Fruit fly (Drosophila melanogaster) whole organism, embryonic: ENCODE data around the gene Aatf.

ENCODE experiments used
- Atf-2 ChIP-seq: fragments of 200-800 bp; sonication (Bioruptor generic); optimal IDR thresholded peaks from 2 replicates; lab custom pipeline; 2016; ENCODE audit warnings: missing biosample characterization, missing genetic modification characterization
- CG10267 ChIP-seq: fragments of 200-800 bp; sonication (Bioruptor generic); optimal IDR thresholded peaks from 2 replicates; lab custom pipeline; 2018; ENCODE audit warnings: missing biosample characterization, mild to moderate bottlenecking, missing genetic modification characterization, moderate library complexity
- CG10431 ChIP-seq: fragments of 200-800 bp; sonication (Bioruptor generic); optimal IDR thresholded peaks from 3 replicates; lab custom pipeline; 2018; ENCODE audit warnings: missing biosample characterization, mild to moderate bottlenecking, missing genetic modification characterization
- CG11695 ChIP-seq: fragments of 200-800 bp; sonication (Bioruptor generic); IDR thresholded peaks from 3 replicates; pipeline ENCODE4 v1.3.6; 2022; ENCODE audit warnings: missing biosample characterization, missing genetic modification characterization
- CG12236 ChIP-seq: fragments of 200-800 bp; sonication (Bioruptor generic); optimal IDR thresholded peaks from 2 replicates; lab custom pipeline; 2016; ENCODE audit warnings: missing biosample characterization, missing genetic modification characterization
- CG12942 ChIP-seq: fragments of 200-800 bp; sonication (Bioruptor generic); optimal IDR thresholded peaks from 3 replicates; lab custom pipeline; 2016; ENCODE audit warnings: missing biosample characterization, missing genetic modification characterization
- CG15601 ChIP-seq: fragments of 200-800 bp; sonication (Bioruptor generic); optimal IDR thresholded peaks from 3 replicates; lab custom pipeline; 2019; ENCODE audit warnings: missing biosample characterization, mild to moderate bottlenecking, missing genetic modification characterization, moderate library complexity
- CG17186 ChIP-seq: fragments of 200-800 bp; sonication (Bioruptor generic); optimal IDR thresholded peaks from 3 replicates; lab custom pipeline; 2017; ENCODE audit warnings: missing biosample characterization, missing genetic modification reagents, missing genetic modification characterization
- CG2712 ChIP-seq: fragments of 200-800 bp; optimal IDR thresholded peaks from 3 replicates; lab custom pipeline; 2019; ENCODE audit warnings: missing biosample characterization, mild to moderate bottlenecking, missing genetic modification characterization, moderate library complexity
- CG31441 ChIP-seq: fragments of 200-800 bp; sonication (Bioruptor generic); IDR thresholded peaks from 2 replicates; pipeline ENCODE4 v1.3.6; 2022; ENCODE audit warnings: missing biosample characterization, missing genetic modification characterization
- CG34224 ChIP-seq: fragments of 200-800 bp; sonication (Bioruptor generic); IDR thresholded peaks from 3 replicates; pipeline ENCODE4 v1.3.6; 2022; ENCODE audit warnings: missing biosample characterization, missing genetic modification characterization; ENCODE audit not compliant: partially characterized antibody
- CG6272 ChIP-seq: fragments of 200-800 bp; sonication (Bioruptor generic); IDR thresholded peaks from 2 replicates; pipeline ENCODE4 v1.3.6; 2022; ENCODE audit warnings: missing biosample characterization, missing genetic modification characterization
- CG7556 ChIP-seq: fragments of 200-800 bp; sonication (Bioruptor generic); optimal IDR thresholded peaks from 2 replicates; lab custom pipeline; 2017; ENCODE audit warnings: missing biosample characterization, mild to moderate bottlenecking, missing genetic modification characterization
- CG8388 ChIP-seq: fragments of 200-800 bp; sonication (Bioruptor generic); optimal IDR thresholded peaks from 2 replicates; lab custom pipeline; 2019; ENCODE audit warnings: missing biosample characterization, mild to moderate bottlenecking, missing genetic modification characterization, moderate library complexity
- CG8765 ChIP-seq: fragments of 200-800 bp; sonication (Bioruptor generic); IDR thresholded peaks from 2 replicates; pipeline ENCODE4 v1.3.6; 2022; ENCODE audit warnings: missing biosample characterization, missing genetic modification characterization
- CG9817 ChIP-seq: fragments of 200-800 bp; sonication (Bioruptor generic); optimal IDR thresholded peaks from 2 replicates; lab custom pipeline; 2018; ENCODE audit warnings: missing biosample characterization, mild to moderate bottlenecking, missing genetic modification characterization, moderate library complexity
- Chrac-16 ChIP-seq: fragments of 200-800 bp; sonication (Bioruptor generic); optimal IDR thresholded peaks from 3 replicates; lab custom pipeline; 2016; ENCODE audit warnings: missing biosample characterization, missing genetic modification characterization
- CoRest ChIP-seq: fragments of 200-800 bp; sonication (Bioruptor generic); optimal IDR thresholded peaks from 3 replicates; lab custom pipeline; 2018; ENCODE audit warnings: missing biosample characterization, mild to moderate bottlenecking, missing genetic modification characterization, moderate library complexity
- Dbx ChIP-seq: fragments of 200-800 bp; sonication (Bioruptor generic); IDR thresholded peaks from 3 replicates; pipeline ENCODE4 v1.3.6; 2022; ENCODE audit warnings: missing biosample characterization, missing genetic modification characterization
- Dek ChIP-seq: fragments of 200-800 bp; sonication (Bioruptor generic); optimal IDR thresholded peaks from 3 replicates; lab custom pipeline; 2019; ENCODE audit warnings: missing biosample characterization, mild to moderate bottlenecking, missing genetic modification characterization, moderate library complexity
- Hand ChIP-seq: fragments of 200-800 bp; sonication (Bioruptor generic); optimal IDR thresholded peaks from 2 replicates; lab custom pipeline; 2017; ENCODE audit warnings: mild to moderate bottlenecking, missing biosample characterization, missing genetic modification reagents, missing genetic modification characterization
- Hr3 ChIP-seq: fragments of 200-800 bp; sonication (Bioruptor generic); optimal IDR thresholded peaks from 3 replicates; lab custom pipeline; 2016; ENCODE audit warnings: missing biosample characterization, missing genetic modification characterization
- Lim3 ChIP-seq: fragments of 200-800 bp; sonication (Bioruptor generic); IDR thresholded peaks from 2 replicates; pipeline ENCODE4 v1.3.6; 2022; ENCODE audit warnings: missing biosample characterization, missing genetic modification characterization
- MBD-R2 ChIP-seq: fragments of 200-800 bp; sonication (Bioruptor generic); IDR thresholded peaks from 2 replicates; pipeline ENCODE4 v1.3.6; 2022; ENCODE audit warnings: missing biosample characterization, missing genetic modification characterization
- Max ChIP-seq: fragments of 200-800 bp; sonication (Bioruptor generic); optimal IDR thresholded peaks from 2 replicates; lab custom pipeline; 2016; ENCODE audit warnings: missing biosample characterization, mild to moderate bottlenecking, missing genetic modification characterization
- Med ChIP-seq: fragments of 200-800 bp; sonication (Bioruptor generic); peaks from one replicate; lab custom pipeline; 2016; ENCODE audit warnings: missing biosample characterization, missing genetic modification characterization, mild to moderate bottlenecking, inconsistent platforms, moderate library complexity
- Opbp ChIP-seq: fragments of 200-800 bp; sonication (Bioruptor generic); IDR thresholded peaks from 3 replicates; pipeline ENCODE4 v1.3.6; 2022; ENCODE audit warnings: missing biosample characterization, missing genetic modification characterization; ENCODE audit not compliant: partially characterized antibody
- Optix ChIP-seq: fragments of 200-800 bp; sonication (Bioruptor generic); IDR thresholded peaks from 3 replicates; pipeline ENCODE4 v1.3.6; 2022; ENCODE audit warnings: missing biosample characterization, missing genetic modification characterization
- Xbp1 ChIP-seq: fragments of 200-800 bp; sonication (Bioruptor generic); optimal IDR thresholded peaks from 3 replicates; lab custom pipeline; 2016; ENCODE audit warnings: missing biosample characterization, mild to moderate bottlenecking, missing genetic modification characterization
- ash1 ChIP-seq: fragments of 200-800 bp; sonication (Bioruptor generic); optimal IDR thresholded peaks from 2 replicates; lab custom pipeline; 2018; ENCODE audit warnings: missing biosample characterization, mild to moderate bottlenecking, missing genetic modification characterization
- chm ChIP-seq: fragments of 200-800 bp; sonication (Bioruptor generic); IDR thresholded peaks from 2 replicates; pipeline ENCODE4 v1.3.6; 2022; ENCODE audit warnings: missing biosample characterization, missing genetic modification characterization
- chn ChIP-seq: fragments of 200-800 bp; sonication (Bioruptor generic); optimal IDR thresholded peaks from 2 replicates; lab custom pipeline; 2016; ENCODE audit warnings: missing biosample characterization, missing genetic modification characterization
- crc ChIP-seq: fragments of 200-800 bp; sonication (Bioruptor generic); optimal IDR thresholded peaks from 2 replicates; lab custom pipeline; 2016; ENCODE audit warnings: missing biosample characterization, missing genetic modification characterization
- danr ChIP-seq: fragments of 200-800 bp; sonication (Bioruptor generic); IDR thresholded peaks from 2 replicates; pipeline ENCODE4 v1.3.6; 2022; ENCODE audit warnings: missing biosample characterization, missing genetic modification characterization
- dysf ChIP-seq: fragments of 200-800 bp; sonication (Bioruptor generic); IDR thresholded peaks from 3 replicates; pipeline ENCODE4 v1.3.6; 2022; ENCODE audit warnings: missing biosample characterization, missing genetic modification characterization
- exex ChIP-seq: fragments of 200-800 bp; sonication (Bioruptor generic); optimal IDR thresholded peaks from 4 replicates; lab custom pipeline; 2018; ENCODE audit warnings: missing biosample characterization, mild to moderate bottlenecking, missing genetic modification characterization, moderate library complexity
- eyg ChIP-seq: fragments of 200-800 bp; sonication (Bioruptor generic); optimal IDR thresholded peaks from 3 replicates; lab custom pipeline; 2016; ENCODE audit warnings: missing biosample characterization, missing genetic modification characterization
- jigr1 ChIP-seq: fragments of 200-800 bp; sonication (Bioruptor generic); IDR thresholded peaks from 3 replicates; pipeline ENCODE4 v1.3.6; 2022; ENCODE audit warnings: missing biosample characterization, missing genetic modification characterization
- mam ChIP-seq: fragments of 200-800 bp; sonication (Bioruptor generic); optimal IDR thresholded peaks from 3 replicates; lab custom pipeline; 2016; ENCODE audit warnings: missing biosample characterization, missing genetic modification characterization
- pum ChIP-seq: fragments of 200-800 bp; sonication (Bioruptor generic); optimal IDR thresholded peaks from 2 replicates; lab custom pipeline; 2016; ENCODE audit warnings: missing biosample characterization, missing genetic modification characterization
- row ChIP-seq: fragments of 200-800 bp; sonication (Bioruptor generic); IDR thresholded peaks from 3 replicates; pipeline ENCODE4 v1.3.6; 2022; ENCODE audit warnings: missing biosample characterization, missing genetic modification characterization
- sd ChIP-seq: fragments of 200-800 bp; sonication (Bioruptor generic); optimal IDR thresholded peaks from 3 replicates; lab custom pipeline; 2018; ENCODE audit warnings: missing biosample characterization, mild to moderate bottlenecking, missing genetic modification characterization, moderate library complexity
- seq ChIP-seq: fragments of 200-800 bp; sonication (Bioruptor generic); IDR thresholded peaks from 2 replicates; pipeline ENCODE4 v1.3.6; 2022; ENCODE audit warnings: missing biosample characterization, missing genetic modification characterization
- sisA ChIP-seq: fragments of 200-800 bp; sonication (Bioruptor generic); IDR thresholded peaks from 2 replicates; pipeline ENCODE4 v1.3.6; 2022; ENCODE audit warnings: missing biosample characterization, missing genetic modification characterization
- slbo ChIP-seq: fragments of 200-800 bp; sonication (Bioruptor generic); IDR thresholded peaks from 2 replicates; pipeline ENCODE4 v1.3.6; 2022; ENCODE audit warnings: missing biosample characterization, missing genetic modification characterization
- sob ChIP-seq: fragments of 200-800 bp; sonication (Bioruptor generic); IDR thresholded peaks from 2 replicates; pipeline ENCODE4 v1.3.6; 2022; ENCODE audit warnings: missing biosample characterization, missing genetic modification characterization
- sug ChIP-seq: fragments of 200-800 bp; optimal IDR thresholded peaks from 2 replicates; lab custom pipeline; 2019; ENCODE audit warnings: missing biosample characterization, mild to moderate bottlenecking, missing genetic modification characterization, moderate library complexity
- tgo ChIP-seq: fragments of 200-800 bp; sonication (Bioruptor generic); IDR thresholded peaks from 3 replicates; pipeline ENCODE4 v1.3.6; 2022; ENCODE audit warnings: missing biosample characterization, missing genetic modification characterization
- tll ChIP-seq, 2 experiments: fragments of 200-800 bp in 1 of 2; fragments of >200 bp in 1 of 2; sonication (Bioruptor generic) in 1 of 2; optimal IDR thresholded peaks; 2 replicates each; lab custom pipeline; 2017 to 2019; ENCODE audit warnings: missing biosample characterization in 2 of 2, missing genetic modification characterization in 2 of 2, mild to moderate bottlenecking in 1 of 2, moderate library complexity in 1 of 2
- z ChIP-seq: fragments of 200-800 bp; sonication (Bioruptor generic); IDR thresholded peaks from 3 replicates; pipeline ENCODE4 v1.3.6; 2022; ENCODE audit warnings: missing biosample characterization, missing genetic modification characterization

Gene Aatf

DNA sequence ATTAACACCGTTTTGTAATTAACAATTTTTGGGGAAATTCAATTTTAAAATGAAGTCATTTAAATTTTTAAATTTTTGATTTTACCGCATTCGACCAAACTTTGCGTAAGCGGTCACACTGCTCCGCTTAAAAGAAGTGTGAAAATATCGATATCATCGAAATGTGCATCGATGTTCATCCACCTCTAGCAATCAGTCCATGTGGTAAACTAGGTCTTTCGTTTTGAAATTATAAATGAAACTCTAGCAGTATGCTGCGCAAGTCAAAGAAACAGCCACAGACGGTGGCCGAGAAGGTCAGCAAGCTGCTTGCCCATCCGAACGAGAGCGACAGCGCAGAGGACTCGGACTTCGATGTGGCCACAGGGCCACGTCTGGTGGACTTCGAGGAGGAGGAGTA is at the start of gene Aatf (continued):
- TF ChIP-seq crc (GFP tag; lab: Kevin White, UChicago) (no peak), Chrac-16 (no peak), Hand (no peak), CG12942 (no peak), sd (tag; lab: Kevin White, UChicago) (peak; percentile 55), chm (GFP tag; lab: Robert Waterston, UW) (no peak), CG8765 (GFP tag; lab: Robert Waterston, UW) (no peak), seq (GFP tag; lab: Robert Waterston, UW) (no peak), Optix (GFP tag; lab: Robert Waterston, UW) (no peak), CG7556 (GFP tag; lab: Kevin White, UChicago) (no peak)

DNA sequence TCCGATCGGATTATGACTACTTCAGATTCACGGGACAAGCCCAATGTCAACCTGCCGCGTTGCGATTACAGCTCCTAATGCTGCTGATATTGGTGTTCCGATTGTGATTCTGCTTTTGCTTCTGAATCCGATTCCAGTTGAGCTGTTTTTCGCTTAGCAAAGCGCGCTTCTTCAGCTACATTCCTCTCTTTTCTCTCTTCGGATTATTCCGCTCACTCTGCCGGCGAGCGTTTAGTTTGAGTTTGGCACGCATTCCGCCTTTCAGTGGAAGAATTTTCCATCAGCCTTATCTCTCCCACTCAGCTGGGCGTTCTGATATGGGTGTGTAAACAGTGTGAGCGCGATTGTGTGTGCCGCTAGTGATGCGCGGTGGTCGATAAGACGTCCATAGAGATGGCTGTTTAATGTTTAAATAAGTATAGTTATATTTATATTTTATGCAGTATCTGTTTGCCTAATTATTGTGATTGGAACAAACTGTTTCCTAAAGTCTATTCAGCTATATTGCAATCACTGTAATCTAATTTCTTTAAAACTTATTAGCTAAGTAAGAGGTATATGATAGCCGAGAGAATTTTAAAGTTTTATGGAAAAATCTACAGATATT is 49.6 kb upstream of the Aatf start, which contains the start of gene Galt:
Gene Galt, minus strand, starts transcription at position 315 of the 607 bp plus-strand sequence.
- TF ChIP-seq Xbp1 (GFP tag; lab: Kevin White, UChicago) (peak; percentile 28), CG10267 (peak; percentile 66), CG31441 (no peak; the same call in none of the 2 replicates), sisA (no peak), CoRest (tag; lab: Kevin White, UChicago) (peak; percentile 48), CG2712 (tag; lab: Kevin White, UChicago) (peak; percentile 69), tll (GFP tag; optimal IDR thresholded peaks at IDR 0.05; lab: Kevin White, UChicago) (no peak), CG12236 (no peak), z (GFP tag; lab: Robert Waterston, UW) (peak; percentile 95), exex (peak; percentile 66), CG15601 (tag; lab: Kevin White, UChicago) (peak; percentile 32), CG6272 (GFP tag; lab: Robert Waterston, UW) (peak; percentile 21; the same call in 1 of the 2 replicates), Lim3 (GFP tag; lab: Robert Waterston, UW) (no peak), Hr3 (GFP tag; lab: Kevin White, UChicago) (peak; percentile 5), pum (GFP tag; lab: Kevin White, UChicago) (no peak), sug (tag; lab: Kevin White, UChicago) (peak; percentile 79), dysf (GFP tag; lab: Robert Waterston, UW) (peak; percentile 24; the same call in 1 of the 3 replicates), danr (GFP tag; lab: Robert Waterston, UW) (no peak), CG11695 (GFP tag; lab: Robert Waterston, UW) (0 out of 3 replicates have a peak, but pooled peaks have one; percentile 31), Med (GFP tag; lab: Kevin White, UChicago) (peak; percentile 78), Max (GFP tag; lab: Kevin White, UChicago) (peak; percentile 30), Dbx (GFP tag; lab: Robert Waterston, UW) (no peak; the same call in 2 of the 3 replicates), CG9817 (tag; lab: Kevin White, UChicago) (peak; percentile 31), MBD-R2 (GFP tag; lab: Robert Waterston, UW) (peak; percentile 74), eyg (GFP tag; lab: Kevin White, UChicago) (no peak), slbo (GFP tag; lab: Robert Waterston, UW) (peak; percentile 52; the same call in 1 of the 2 replicates), chn (GFP tag; lab: Kevin White, UChicago) (no peak), sob (GFP tag; lab: Robert Waterston, UW) (peak; percentile 59; the same call in 1 of the 2 replicates), Atf-2 (GFP tag; lab: Kevin White, UChicago) (no peak), CG34224 (peak; percentile 84), Opbp (GFP tag; lab: Robert Waterston, UW) (peak; percentile 62; the same call in 2 of the 3 replicates), CG10431 (GFP tag; lab: Kevin White, UChicago) (peak; percentile 38), CG8388 (GFP tag; lab: Kevin White, UChicago) (peak; percentile 5), CG17186 (GFP tag; lab: Kevin White, UChicago) (peak; percentile 16), mam (GFP tag; lab: Kevin White, UChicago) (no peak), tgo (GFP tag; lab: Robert Waterston, UW) (peak; percentile 39; the same call in 1 of the 3 replicates), row (GFP tag; lab: Robert Waterston, UW) (peak; percentile 78), jigr1 (GFP tag; lab: Robert Waterston, UW) (no peak), ash1 (no peak), Dek (tag; lab: Kevin White, UChicago) (peak; percentile 4)
